Worm (Caenorhabditis elegans) whole organism, L3 larva: ENCODE results near the gene Y57G11C.30.

ENCODE experiments used
- R02D3.7 ChIP-seq: fragments of 150-350 bp; optimal IDR thresholded peaks from 2 replicates; lab custom pipeline; 2014; ENCODE audit warnings: missing biosample characterization, missing genetic modification characterization
- ama-1 ChIP-seq: fragments of 150-350 bp; optimal IDR thresholded peaks from 2 replicates; lab custom pipeline; 2018
- ceh-16 ChIP-seq: sonication (generic microtip); optimal IDR thresholded peaks from 2 replicates; lab custom pipeline; 2017; ENCODE audit warnings: missing biosample characterization, missing genetic modification characterization
- daf-12 ChIP-seq: fragments of 150-350 bp; optimal IDR thresholded peaks from 2 replicates; lab custom pipeline; 2014; ENCODE audit warnings: missing biosample characterization, missing genetic modification reagents, missing genetic modification characterization
- egl-27 ChIP-seq: sonication (generic microtip); optimal IDR thresholded peaks from 4 replicates; lab custom pipeline; 2017; ENCODE audit warnings: missing biosample characterization, missing genetic modification reagents, missing genetic modification characterization
- egl-5 ChIP-seq: fragments of 150-350 bp; optimal IDR thresholded peaks from 2 replicates; lab custom pipeline; 2017; ENCODE audit warnings: missing biosample characterization, missing genetic modification reagents, missing genetic modification characterization, inconsistent platforms
- elt-1 ChIP-seq: fragments of 150-350 bp; optimal IDR thresholded peaks from 2 replicates; lab custom pipeline; 2014; ENCODE audit warnings: missing biosample characterization, missing genetic modification characterization
- elt-2 ChIP-seq: sonication (generic microtip); optimal IDR thresholded peaks from 2 replicates; lab custom pipeline; 2016; ENCODE audit warnings: missing genetic modification reagents, mild to moderate bottlenecking, missing genetic modification characterization, missing compliant biosample characterization
- elt-3 ChIP-seq, 3 experiments: fragments of 150-350 bp in 1 of 3; sonication (generic microtip) in 2 of 3; optimal IDR thresholded peaks; 2 replicates in 2 of 3; 4 replicates in 1 of 3; lab custom pipeline; 2014 to 2017; ENCODE audit warnings: missing biosample characterization in 3 of 3, missing genetic modification characterization in 3 of 3
- eor-1 ChIP-seq, 2 experiments: fragments of 150-350 bp; optimal IDR thresholded peaks; 2 replicates each; lab custom pipeline; 2014 to 2018; ENCODE audit warnings: missing biosample characterization in 2 of 2, missing genetic modification characterization in 2 of 2
- fkh-10 ChIP-seq: sonication (generic microtip); optimal IDR thresholded peaks from 2 replicates; lab custom pipeline; 2017; ENCODE audit warnings: missing biosample characterization, missing genetic modification reagents, missing genetic modification characterization
- fkh-2 ChIP-seq: fragments of 150-350 bp; optimal IDR thresholded peaks from 2 replicates; lab custom pipeline; 2014; ENCODE audit warnings: missing biosample characterization, missing genetic modification reagents, missing genetic modification characterization
- fos-1 ChIP-seq: fragments of 150-350 bp; optimal IDR thresholded peaks from 2 replicates; lab custom pipeline; 2014; ENCODE audit warnings: missing biosample characterization, missing genetic modification characterization
- hmg-11 ChIP-seq: sonication (generic microtip); optimal IDR thresholded peaks from 2 replicates; lab custom pipeline; 2016; ENCODE audit warnings: missing genetic modification characterization, missing compliant biosample characterization
- jun-1 ChIP-seq: fragments of 150-350 bp; optimal IDR thresholded peaks from 2 replicates; lab custom pipeline; 2014; ENCODE audit warnings: missing biosample characterization, missing genetic modification reagents, missing genetic modification characterization
- lin-15B ChIP-seq: fragments of 150-350 bp; optimal IDR thresholded peaks from 2 replicates; lab custom pipeline; 2014; ENCODE audit warnings: missing biosample characterization, missing genetic modification characterization
- lin-39 ChIP-seq: fragments of 150-350 bp; optimal IDR thresholded peaks from 2 replicates; lab custom pipeline; 2018; ENCODE audit warnings: missing biosample characterization, missing genetic modification reagents, missing genetic modification characterization
- lsy-12 ChIP-seq: sonication (generic microtip); optimal IDR thresholded peaks from 2 replicates; lab custom pipeline; 2016; ENCODE audit warnings: mild to moderate bottlenecking, missing genetic modification characterization, missing compliant biosample characterization
- mml-1 ChIP-seq: fragments of 150-350 bp; sonication (generic microtip); optimal IDR thresholded peaks from 3 replicates; lab custom pipeline; 2014; ENCODE audit warnings: missing biosample characterization, missing genetic modification characterization
- nfya-1 ChIP-seq: sonication (generic microtip); optimal IDR thresholded peaks from 2 replicates; lab custom pipeline; 2017; ENCODE audit warnings: missing genetic modification characterization, mild to moderate bottlenecking, missing compliant biosample characterization, antibody characterized with exemption, moderate library complexity; ENCODE audit not compliant: insufficient read depth
- nhr-11 ChIP-seq: fragments of 150-350 bp; optimal IDR thresholded peaks from 2 replicates; lab custom pipeline; 2014; ENCODE audit warnings: missing biosample characterization, missing genetic modification characterization
- nhr-12 ChIP-seq: fragments of 150-350 bp; optimal IDR thresholded peaks from 2 replicates; lab custom pipeline; 2014; ENCODE audit warnings: missing biosample characterization, missing genetic modification characterization
- nhr-23 ChIP-seq: fragments of 150-350 bp; optimal IDR thresholded peaks from 2 replicates; lab custom pipeline; 2014; ENCODE audit warnings: missing biosample characterization, missing genetic modification reagents, missing genetic modification characterization
- nhr-25 ChIP-seq: sonication (generic microtip); optimal IDR thresholded peaks from 2 replicates; lab custom pipeline; 2017; ENCODE audit warnings: missing biosample characterization, missing genetic modification characterization
- nhr-28 ChIP-seq: fragments of 150-350 bp; optimal IDR thresholded peaks from 2 replicates; lab custom pipeline; 2014; ENCODE audit warnings: missing biosample characterization, missing genetic modification characterization
- nhr-43 ChIP-seq: sonication (generic microtip); optimal IDR thresholded peaks from 2 replicates; lab custom pipeline; 2016; ENCODE audit warnings: mild to moderate bottlenecking, missing genetic modification characterization, missing compliant biosample characterization; ENCODE audit not compliant: poor library complexity, severe bottlenecking
- nhr-67 ChIP-seq: fragments of 150-350 bp; optimal IDR thresholded peaks from 2 replicates; lab custom pipeline; 2014; ENCODE audit warnings: missing biosample characterization, missing genetic modification characterization
- nhr-77 ChIP-seq: fragments of 150-350 bp; optimal IDR thresholded peaks from 2 replicates; lab custom pipeline; 2014; ENCODE audit warnings: missing biosample characterization, missing genetic modification characterization
- pqm-1 ChIP-seq: fragments of 150-350 bp; optimal IDR thresholded peaks from 2 replicates; lab custom pipeline; 2017; ENCODE audit warnings: missing biosample characterization, missing genetic modification characterization, inconsistent platforms
- snpc-4 ChIP-seq: fragments of 150-350 bp; optimal IDR thresholded peaks from 2 replicates; lab custom pipeline; 2014; ENCODE audit warnings: missing biosample characterization, missing genetic modification characterization
- tbx-2 ChIP-seq: sonication (generic microtip); optimal IDR thresholded peaks from 2 replicates; lab custom pipeline; 2016; ENCODE audit warnings: mild to moderate bottlenecking, missing genetic modification characterization, missing compliant biosample characterization
- unc-39 ChIP-seq: sonication (generic microtip); optimal IDR thresholded peaks from 4 replicates; lab custom pipeline; 2017; ENCODE audit warnings: missing biosample characterization, missing genetic modification characterization
- unc-62 ChIP-seq: fragments of 150-350 bp; sonication (generic microtip); optimal IDR thresholded peaks from 4 replicates; lab custom pipeline; 2014; ENCODE audit warnings: missing biosample characterization, missing genetic modification reagents, missing genetic modification characterization
- zag-1 ChIP-seq: fragments of 150-350 bp; optimal IDR thresholded peaks from 2 replicates; lab custom pipeline; 2014; ENCODE audit warnings: missing biosample characterization, missing genetic modification characterization
- ztf-11 ChIP-seq: fragments of 150-350 bp; optimal IDR thresholded peaks from 2 replicates; lab custom pipeline; 2014; ENCODE audit warnings: missing biosample characterization, missing genetic modification characterization
- ztf-4 ChIP-seq: fragments of 150-350 bp; optimal IDR thresholded peaks from 2 replicates; lab custom pipeline; 2014; ENCODE audit warnings: missing biosample characterization, missing genetic modification characterization

Gene Y57G11C.30

DNA sequence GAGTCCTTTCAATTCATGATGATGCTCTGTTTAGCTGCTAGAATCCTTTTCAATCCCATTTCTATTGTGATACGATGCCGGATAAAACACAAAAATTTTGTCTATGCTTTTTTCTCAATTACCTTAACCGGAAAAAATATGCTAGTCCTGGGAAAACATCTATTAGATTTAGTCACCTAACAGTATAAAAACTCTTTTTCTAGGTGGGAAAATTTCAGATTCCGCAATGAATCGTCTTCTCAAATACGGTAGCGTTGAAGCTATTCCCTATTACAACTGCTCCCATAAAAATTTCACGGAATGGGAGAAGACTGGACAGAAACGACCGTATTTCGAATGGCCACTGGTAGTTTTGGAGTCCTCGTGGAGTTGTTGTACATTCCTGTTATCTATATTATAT lies 9.3 kb upstream of the Y57G11C.30 start, which contains the start of gene Y57G11C.28:
Gene Y57G11C.28 (plus strand): TSS at position 301 of the 400 bp plus-strand sequence.
- TF ChIP-seq snpc-4 (tag; lab: Kevin White, UChicago) (no peak), ztf-11 (tag; lab: Kevin White, UChicago) (no peak)
- TF ChIP-seq, all 47 proteins: peak for 0

DNA sequence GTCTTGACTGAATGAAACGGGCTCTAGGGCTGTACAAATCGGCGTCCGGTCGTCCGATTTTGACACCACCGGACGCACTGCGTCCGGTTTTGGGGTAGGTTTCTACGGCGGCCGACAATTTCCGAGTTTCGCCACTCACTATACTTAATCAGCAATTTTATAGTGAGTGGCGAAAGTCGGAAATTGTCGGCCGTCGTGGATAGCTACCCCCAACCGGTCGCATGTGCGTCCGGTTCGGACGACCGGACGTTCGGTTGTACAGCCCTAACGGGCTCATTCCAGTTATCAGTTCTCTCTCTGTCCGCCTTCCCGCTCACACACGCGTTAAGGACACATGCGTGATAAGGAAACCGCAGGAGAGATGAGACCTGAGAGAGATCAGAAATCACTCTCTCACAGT lies 6.1 kb upstream of the Y57G11C.30 start, which contains the start of gene Y57G11C.1131:
Gene Y57G11C.1131 (plus strand): TSS at position 333 of the 400 bp plus-strand sequence.
- no peak for TF ChIP-seq nhr-25 (tag; lab: Kevin White, UChicago)

DNA sequence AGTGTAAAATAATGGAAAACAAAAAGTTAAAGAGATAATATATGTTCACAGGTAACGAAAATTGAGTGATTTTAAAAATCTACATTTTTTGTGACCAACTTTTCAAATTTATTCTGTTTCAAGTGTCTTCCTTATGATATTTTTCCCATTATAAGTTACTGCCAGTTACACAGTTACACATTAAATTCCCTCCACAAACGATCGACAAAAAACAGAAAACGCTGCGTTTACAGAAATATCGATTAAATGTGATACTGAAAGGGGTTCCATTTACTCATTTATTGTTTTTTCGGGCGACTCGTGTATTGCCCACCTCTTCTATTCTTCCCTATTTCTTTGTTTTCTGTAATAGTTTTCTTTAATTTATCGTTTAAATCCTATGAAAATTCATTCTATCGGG lies 1.7 kb upstream of the Y57G11C.30 start, which contains the start of gene Y57G11C.1144:
Gene Y57G11C.1144 (plus strand): TSS at position 301 of the 400 bp plus-strand sequence.
- TF ChIP-seq ama-1 (lab: Kevin White, UChicago) (no peak), elt-2 (tag; lab: Kevin White, UChicago) (no peak), nhr-12 (tag; lab: Kevin White, UChicago) (no peak), lin-39 (tag; lab: Kevin White, UChicago) (no peak), unc-62 (GFP tag; lab: Kevin White, UChicago) (no peak), R02D3.7 (tag; lab: Kevin White, UChicago) (no peak), elt-3 (tag; optimal IDR thresholded peaks at IDR 0.05; lab: Kevin White, UChicago) (no peak), hmg-11 (no peak), nhr-11 (tag; lab: Kevin White, UChicago) (no peak), egl-5 (tag; lab: Kevin White, UChicago) (no peak), lsy-12 (tag; lab: Kevin White, UChicago) (no peak), jun-1 (tag; lab: Kevin White, UChicago) (no peak), unc-39 (no peak), fkh-10 (GFP tag; lab: Kevin White, UChicago) (no peak), nhr-28 (tag; lab: Kevin White, UChicago) (no peak), zag-1 (tag; lab: Kevin White, UChicago) (no peak), nhr-23 (tag; lab: Kevin White, UChicago) (no peak), nhr-77 (tag; lab: Kevin White, UChicago) (no peak), fos-1 (tag; lab: Kevin White, UChicago) (no peak)

DNA sequence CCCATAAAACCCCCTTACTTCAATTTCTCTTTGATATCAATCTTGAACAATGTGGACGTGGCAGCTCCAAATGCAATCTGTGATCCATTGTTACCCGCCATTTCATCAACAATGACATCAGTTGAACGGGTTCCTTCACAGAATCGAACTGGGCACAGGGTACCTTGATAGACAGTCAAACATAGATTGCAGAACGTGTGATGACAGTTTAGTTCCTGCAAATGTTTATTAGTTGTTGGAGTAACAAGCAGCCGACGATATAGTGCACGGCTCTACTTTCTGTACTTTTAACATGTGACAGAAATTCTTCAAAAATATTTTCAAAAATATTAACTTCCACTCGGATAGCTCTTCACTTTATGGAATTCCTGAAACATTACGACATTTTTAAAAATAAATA lies 5.5 kb downstream of the Y57G11C.30 start, which contains the start of gene Y57G11C.48:
Gene Y57G11C.48 (minus strand): TSS at position 101 of the 400 bp plus-strand sequence.
- TF ChIP-seq nhr-77 (tag; lab: Kevin White, UChicago) (no peak), tbx-2 (tag; lab: Kevin White, UChicago) (no peak), fkh-2 (no peak), egl-27 (tag; lab: Kevin White, UChicago) (no peak), daf-12 (tag; lab: Kevin White, UChicago) (no peak), R02D3.7 (tag; lab: Kevin White, UChicago) (no peak), unc-62 (GFP tag; lab: Kevin White, UChicago) (no peak), elt-3 (tag; optimal IDR thresholded peaks at IDR 0.05; lab: Kevin White, UChicago) (no peak), nhr-11 (tag; lab: Kevin White, UChicago) (no peak), snpc-4 (tag; lab: Kevin White, UChicago) (no peak), eor-1 (tag; optimal IDR thresholded peaks at IDR 0.05; lab: Kevin White, UChicago) (no peak), ama-1 (lab: Kevin White, UChicago) (no peak), pqm-1 (no peak), mml-1 (tag; lab: Kevin White, UChicago) (no peak), elt-1 (tag; lab: Kevin White, UChicago) (no peak), fos-1 (tag; lab: Kevin White, UChicago) (no peak)

DNA sequence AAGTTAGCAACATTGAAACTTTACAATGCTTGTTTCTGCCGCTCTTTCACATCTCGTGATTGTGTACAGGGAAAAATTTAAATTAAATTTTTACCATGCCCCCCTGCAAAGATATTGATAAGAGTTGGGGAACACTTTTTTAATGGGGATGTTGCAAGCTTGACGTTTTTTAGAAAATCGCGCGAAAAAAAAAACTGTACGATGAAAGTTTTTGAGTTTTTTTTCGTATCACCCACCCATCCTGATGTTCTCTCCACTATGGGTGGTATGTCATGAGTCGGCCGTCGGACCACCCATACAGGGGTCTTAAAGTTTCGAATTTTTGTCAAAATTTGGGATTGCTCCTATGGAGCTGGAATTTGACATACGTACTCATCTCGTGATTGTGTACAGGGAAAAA lies 10.4 kb downstream of the Y57G11C.30 start:
- TF ChIP-seq nhr-23 (tag; lab: Kevin White, UChicago): no peak
- TF ChIP-seq lin-15B (tag; lab: Kevin White, UChicago): no peak
- TF ChIP-seq R02D3.7 (tag; lab: Kevin White, UChicago): no peak
- TF ChIP-seq elt-2 (tag; lab: Kevin White, UChicago): no peak
- TF ChIP-seq fos-1 (tag; lab: Kevin White, UChicago): no peak
- TF ChIP-seq ceh-16 (tag; lab: Kevin White, UChicago): no peak
- TF ChIP-seq unc-39: no peak
- TF ChIP-seq nhr-67 (tag; lab: Kevin White, UChicago): no peak
- TF ChIP-seq nhr-43: no peak
- no peak for TF ChIP-seq ama-1 (lab: Kevin White, UChicago)
- no peak for TF ChIP-seq egl-27 (tag; lab: Kevin White, UChicago)
- no peak for TF ChIP-seq egl-5 (tag; lab: Kevin White, UChicago)
- no peak for TF ChIP-seq unc-62 (GFP tag; lab: Kevin White, UChicago)
- TF ChIP-seq nhr-12 (tag; lab: Kevin White, UChicago): no peak
- TF ChIP-seq ztf-4 (tag; lab: Kevin White, UChicago): no peak
- TF ChIP-seq hmg-11: no peak
- TF ChIP-seq nfya-1: no peak
